Worm (Caenorhabditis elegans) whole organism, late embryonic: Measurements from ENCODE around the gene srw-108.

Source experiments
- C08G9.2 ChIP-seq: sonication (generic microtip); optimal IDR thresholded peaks from 2 replicates; lab custom pipeline; 2016; ENCODE audit warnings: mild to moderate bottlenecking, missing genetic modification characterization, moderate library complexity, missing compliant biosample characterization
- ama-1 ChIP-seq: fragments of 150-350 bp; optimal IDR thresholded peaks from 2 replicates; lab custom pipeline; 2014
- ceh-22 ChIP-seq: sonication (generic microtip); optimal IDR thresholded peaks from 2 replicates; lab custom pipeline; 2017; ENCODE audit warnings: missing biosample characterization, missing genetic modification characterization
- che-1 ChIP-seq: sonication (generic microtip); optimal IDR thresholded peaks from 2 replicates; lab custom pipeline; 2016; ENCODE audit warnings: mild to moderate bottlenecking, missing genetic modification characterization, missing compliant biosample characterization
- eyg-1 ChIP-seq: sonication (generic microtip); optimal IDR thresholded peaks from 2 replicates; lab custom pipeline; 2016; ENCODE audit warnings: missing genotype, missing genetic modification characterization, missing compliant biosample characterization
- fkh-10 ChIP-seq: fragments of 150-350 bp; optimal IDR thresholded peaks from 2 replicates; lab custom pipeline; 2014; ENCODE audit warnings: missing biosample characterization, missing genetic modification reagents, missing genetic modification characterization
- hlh-13 ChIP-seq: fragments of 200-800 bp; sonication (Bioruptor generic); optimal IDR thresholded peaks from 2 replicates; lab custom pipeline; 2018; ENCODE audit warnings: mild to moderate bottlenecking, missing genetic modification characterization, missing compliant biosample characterization
- pag-3 ChIP-seq: sonication (generic microtip); optimal IDR thresholded peaks from 2 replicates; lab custom pipeline; 2016; ENCODE audit warnings: missing compliant biosample characterization, missing genetic modification characterization, borderline replicate concordance
- sox-2 ChIP-seq: fragments of 200-800 bp; sonication (Bioruptor generic); IDR thresholded peaks from 2 replicates; pipeline ENCODE4 v1.3.6; 2022; ENCODE audit warnings: missing genetic modification reagents, missing genetic modification characterization, missing compliant biosample characterization
- unc-86 ChIP-seq: sonication (generic microtip); optimal IDR thresholded peaks from 2 replicates; lab custom pipeline; 2016; ENCODE audit warnings: missing genetic modification characterization, missing compliant biosample characterization

DNA sequence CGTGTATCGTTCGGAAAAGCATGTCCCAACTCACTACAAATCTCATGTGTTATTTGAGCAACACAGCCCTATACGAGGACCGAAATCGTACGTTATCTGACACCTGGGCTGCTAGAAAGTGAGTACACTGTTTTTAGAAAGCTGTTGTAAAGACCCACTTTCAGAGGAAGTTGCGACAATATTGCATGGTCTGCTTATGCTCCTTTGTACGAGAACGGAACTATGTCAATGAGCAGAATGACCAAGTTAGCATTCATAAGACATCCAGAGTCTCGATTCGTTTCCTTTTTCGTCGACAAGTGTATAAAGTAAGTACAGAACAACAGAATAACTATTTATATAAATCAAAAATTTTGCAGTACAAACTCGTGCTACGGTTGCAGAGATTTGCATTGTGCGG, 49.2 kb downstream of the srw-108 start:
- no peak for TF ChIP-seq eyg-1 (tag; lab: Kevin White, UChicago)
- no peak for TF ChIP-seq fkh-10 (GFP tag; lab: Kevin White, UChicago)
- no peak for TF ChIP-seq ceh-22
- no peak for TF ChIP-seq ama-1
- no peak for TF ChIP-seq sox-2 (GFP tag; lab: Robert Waterston, UW)
- TF ChIP-seq unc-86 (tag; lab: Kevin White, UChicago): no peak
- TF ChIP-seq pag-3 (tag; lab: Kevin White, UChicago): no peak
- no peak for TF ChIP-seq che-1 (tag; lab: Kevin White, UChicago)
- no peak for TF ChIP-seq C08G9.2
- no peak for TF ChIP-seq hlh-13
